Worm (Caenorhabditis elegans) whole organism, young adult: ENCODE measurements around the gene F07G6.8.

Experiments used
- B0261.1 ChIP-seq: sonication (generic microtip); optimal IDR thresholded peaks from 2 replicates; lab custom pipeline; 2016; ENCODE audit warnings: mild to moderate bottlenecking, missing genetic modification characterization, moderate library complexity, missing compliant biosample characterization
- C06A6.2 ChIP-seq: fragments of 200-800 bp; sonication (Bioruptor generic); conservative IDR thresholded peaks from 2 replicates; pipeline ENCODE4 v1.3.6; 2022; ENCODE audit warnings: missing genetic modification characterization, missing compliant biosample characterization
- F10E7.11 ChIP-seq: sonication (generic microtip); optimal IDR thresholded peaks from 2 replicates; lab custom pipeline; 2017; ENCODE audit warnings: mild to moderate bottlenecking, missing genetic modification characterization, moderate library complexity, missing compliant biosample characterization
- F23B12.7 ChIP-seq: sonication (generic microtip); optimal IDR thresholded peaks from 2 replicates; lab custom pipeline; 2017; ENCODE audit warnings: missing genetic modification characterization, mild to moderate bottlenecking, missing compliant biosample characterization, antibody characterized with exemption, moderate library complexity; ENCODE audit not compliant: insufficient read depth
- F49E8.2 ChIP-seq: sonication (generic microtip); optimal IDR thresholded peaks from 3 replicates; lab custom pipeline; 2017; ENCODE audit warnings: missing genetic modification characterization, mild to moderate bottlenecking, missing compliant biosample characterization, antibody characterized with exemption, moderate library complexity; ENCODE audit not compliant: insufficient read depth
- F57A8.1 ChIP-seq: fragments of 200-800 bp; sonication (Bioruptor generic); optimal IDR thresholded peaks from 2 replicates; lab custom pipeline; 2018; ENCODE audit warnings: mild to moderate bottlenecking, missing genetic modification characterization, moderate library complexity, missing compliant biosample characterization
- ZK185.1 ChIP-seq: sonication (generic microtip); optimal IDR thresholded peaks from 2 replicates; lab custom pipeline; 2016; ENCODE audit warnings: mild to moderate bottlenecking, missing genetic modification characterization, missing compliant biosample characterization; ENCODE audit not compliant: poor library complexity, severe bottlenecking
- aptf-3 ChIP-seq: fragments of 200-800 bp; sonication (Bioruptor generic); IDR thresholded peaks from 2 replicates; pipeline ENCODE4 v1.3.6; 2022; ENCODE audit warnings: missing genetic modification characterization, missing compliant biosample characterization
- attf-3 ChIP-seq: fragments of 200-800 bp; sonication (Bioruptor generic); conservative IDR thresholded peaks from 2 replicates; pipeline ENCODE4 v1.3.6; 2022; ENCODE audit warnings: missing genetic modification reagents, missing genetic modification characterization, missing compliant biosample characterization
- attf-5 ChIP-seq: fragments of 200-800 bp; sonication (Bioruptor generic); optimal IDR thresholded peaks from 2 replicates; lab custom pipeline; 2018; ENCODE audit warnings: mild to moderate bottlenecking, missing genetic modification characterization, missing compliant biosample characterization
- ccch-3 ChIP-seq: fragments of 200-800 bp; sonication (Bioruptor generic); optimal IDR thresholded peaks from 2 replicates; lab custom pipeline; 2018; ENCODE audit warnings: mild to moderate bottlenecking, missing genetic modification characterization, missing compliant biosample characterization
- cebp-1 ChIP-seq, 2 experiments: fragments of 200-800 bp in 1 of 2; sonication (Bioruptor generic) in 1 of 2; sonication (generic microtip) in 1 of 2; IDR thresholded peaks in 1 of 2; optimal IDR thresholded peaks in 1 of 2; 2 replicates each; pipeline versions ENCODE4 v1.3.6 to Lab custom; 2017 to 2022; ENCODE audit warnings: missing compliant biosample characterization in 2 of 2, missing genetic modification characterization in 2 of 2, mild to moderate bottlenecking in 1 of 2, missing genetic modification reagents in 1 of 2, moderate library complexity in 1 of 2
- ceh-40 ChIP-seq: fragments of 200-800 bp; sonication (Bioruptor generic); IDR thresholded peaks from 2 replicates; pipeline ENCODE4 v1.3.6; 2022; ENCODE audit warnings: missing genetic modification characterization, missing compliant biosample characterization
- egl-44 ChIP-seq: fragments of 200-800 bp; sonication (Bioruptor generic); IDR thresholded peaks from 2 replicates; pipeline ENCODE4 v1.3.6; 2022; ENCODE audit warnings: missing genetic modification reagents, missing genetic modification characterization, missing compliant biosample characterization
- gei-17 ChIP-seq: fragments of 200-800 bp; sonication (Bioruptor generic); optimal IDR thresholded peaks from 2 replicates; lab custom pipeline; 2018; ENCODE audit warnings: mild to moderate bottlenecking, missing genetic modification characterization, missing compliant biosample characterization
- him-1 ChIP-seq: sonication (generic microtip); optimal IDR thresholded peaks from 2 replicates; lab custom pipeline; 2016; ENCODE audit warnings: missing genotype, missing genetic modification reagents, missing genetic modification characterization, missing compliant biosample characterization
- hmg-1.2 ChIP-seq: fragments of 200-800 bp; sonication (Bioruptor generic); IDR thresholded peaks from 2 replicates; pipeline ENCODE4 v1.3.6; 2022; ENCODE audit warnings: missing genetic modification reagents, missing genetic modification characterization, missing compliant biosample characterization
- let-526 ChIP-seq: fragments of 200-800 bp; sonication (Bioruptor generic); IDR thresholded peaks from 2 replicates; pipeline ENCODE4 v1.3.6; 2022; ENCODE audit warnings: missing genetic modification reagents, missing genetic modification characterization, missing compliant biosample characterization
- lin-26 ChIP-seq: fragments of 200-800 bp; sonication (Bioruptor generic); IDR thresholded peaks from 2 replicates; pipeline ENCODE4 v1.3.6; 2022; ENCODE audit warnings: missing genetic modification reagents, missing genetic modification characterization, missing compliant biosample characterization
- madf-10 ChIP-seq: sonication (generic microtip); optimal IDR thresholded peaks from 2 replicates; lab custom pipeline; 2016; ENCODE audit warnings: mild to moderate bottlenecking, missing genetic modification characterization, missing compliant biosample characterization
- madf-8 ChIP-seq: fragments of 200-800 bp; sonication (Bioruptor generic); conservative IDR thresholded peaks from 2 replicates; pipeline ENCODE4 v1.3.6; 2022; ENCODE audit warnings: missing genetic modification reagents, missing genetic modification characterization, missing compliant biosample characterization
- mcd-1 ChIP-seq: fragments of 200-800 bp; sonication (Bioruptor generic); IDR thresholded peaks from 2 replicates; pipeline ENCODE4 v1.3.6; 2022; ENCODE audit warnings: missing genetic modification reagents, missing genetic modification characterization, missing compliant biosample characterization
- nfya-1 ChIP-seq: sonication (generic microtip); optimal IDR thresholded peaks from 2 replicates; lab custom pipeline; 2017; ENCODE audit warnings: antibody characterized with exemption, missing compliant biosample characterization, missing genetic modification characterization, borderline replicate concordance; ENCODE audit not compliant: insufficient read depth
- nhr-120 ChIP-seq: fragments of 200-800 bp; sonication (Bioruptor generic); IDR thresholded peaks from 2 replicates; pipeline ENCODE4 v1.3.6; 2022; ENCODE audit warnings: missing genetic modification characterization, missing compliant biosample characterization
- pbrm-1 ChIP-seq: fragments of 200-800 bp; sonication (Bioruptor generic); IDR thresholded peaks from 2 replicates; pipeline ENCODE4 v1.3.6; 2022; ENCODE audit warnings: missing genetic modification reagents, missing genetic modification characterization, missing compliant biosample characterization
- rcor-1 ChIP-seq: fragments of 200-800 bp; sonication (Bioruptor generic); IDR thresholded peaks from 2 replicates; pipeline ENCODE4 v1.3.6; 2022; ENCODE audit warnings: missing genetic modification reagents, missing genetic modification characterization, missing compliant biosample characterization
- rpc-1 ChIP-seq, 2 experiments: fragments of 150-350 bp in 1 of 2; sonication (generic microtip) in 1 of 2; optimal IDR thresholded peaks; 2 replicates each; lab custom pipeline; 2014 to 2018; ENCODE audit warnings: missing biosample characterization in 1 of 2, missing genetic modification characterization in 1 of 2, missing genetic modification reagents in 1 of 2, missing genotype in 1 of 2
- snpc-1.1 ChIP-seq: sonication (generic microtip); optimal IDR thresholded peaks from 2 replicates; lab custom pipeline; 2017; ENCODE audit warnings: missing genetic modification characterization, mild to moderate bottlenecking, missing compliant biosample characterization, antibody characterized with exemption, moderate library complexity, missing genotype, missing genetic modification reagents; ENCODE audit not compliant: insufficient read depth
- snpc-4 ChIP-seq, 5 experiments: fragments of 150-350 bp in 1 of 5; sonication (generic microtip) in 4 of 5; optimal IDR thresholded peaks; 2 replicates each; lab custom pipeline; 2014 to 2018; ENCODE audit warnings: missing genetic modification characterization in 5 of 5, missing biosample characterization in 3 of 5, antibody characterized with exemption in 2 of 5, mild to moderate bottlenecking in 2 of 5, missing compliant biosample characterization in 2 of 5, missing genotype in 2 of 5, moderate library complexity in 2 of 5, missing genetic modification reagents in 1 of 5
- tbp1 ChIP-seq: fragments of 200-800 bp; sonication (Bioruptor generic); optimal IDR thresholded peaks from 2 replicates; lab custom pipeline; 2018; ENCODE audit warnings: mild to moderate bottlenecking, missing genetic modification characterization, missing compliant biosample characterization
- tbx-9 ChIP-seq: sonication (generic microtip); optimal IDR thresholded peaks from 2 replicates; lab custom pipeline; 2016; ENCODE audit warnings: borderline replicate concordance, missing genetic modification characterization, inconsistent platforms, missing compliant biosample characterization
- unc-62 ChIP-seq: fragments of 150-350 bp; optimal IDR thresholded peaks from 2 replicates; lab custom pipeline; 2014; ENCODE audit warnings: missing biosample characterization, missing genetic modification reagents, missing genetic modification characterization
- zfh-2 ChIP-seq: fragments of 200-800 bp; sonication (Bioruptor generic); conservative IDR thresholded peaks from 2 replicates; pipeline ENCODE4 v1.3.6; 2022; ENCODE audit warnings: missing genetic modification reagents, missing genetic modification characterization, missing compliant biosample characterization
- ztf-18 ChIP-seq: sonication (generic microtip); optimal IDR thresholded peaks from 2 replicates; lab custom pipeline; 2016; ENCODE audit warnings: missing genotype, mild to moderate bottlenecking, missing genetic modification characterization, missing compliant biosample characterization

The F07G6.8 gene

DNA sequence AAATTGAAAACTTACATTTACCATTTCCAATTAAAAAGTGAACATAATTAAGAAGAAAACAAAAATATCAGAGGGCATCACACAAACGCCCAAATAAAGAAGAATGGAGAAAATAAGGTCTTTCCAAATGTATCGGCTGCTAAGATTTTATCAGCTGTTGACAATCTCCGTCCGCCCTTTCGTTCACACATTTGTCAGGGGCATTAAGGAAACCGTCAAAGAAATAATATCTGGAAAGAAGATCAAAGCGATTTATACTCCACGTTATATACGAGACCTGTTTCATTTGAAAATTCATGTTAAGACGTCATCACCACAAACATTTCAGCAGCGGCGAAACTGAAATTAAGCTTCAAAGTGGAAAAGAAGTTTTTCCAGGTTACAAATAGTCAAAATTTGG, 7.7 kb downstream of the F07G6.8 start, which contains the start of gene fbxa-52:
fbxa-52 (minus strand) TSS at position 101 of the 400 bp plus-strand sequence.
- TF ChIP-seq lin-26 (GFP tag; lab: Robert Waterston, UW) = no peak
- TF ChIP-seq ceh-40 = no peak
- TF ChIP-seq madf-8 (GFP tag; lab: Robert Waterston, UW) = no peak
- TF ChIP-seq pbrm-1 = no peak
- no peak for TF ChIP-seq F10E7.11 (tag; lab: Kevin White, UChicago)
- TF ChIP-seq C06A6.2 (GFP tag; lab: Robert Waterston, UW) = no peak
- TF ChIP-seq hmg-1.2 (GFP tag; lab: Robert Waterston, UW) = no peak
- no peak for TF ChIP-seq him-1
- TF ChIP-seq egl-44 (GFP tag; lab: Robert Waterston, UW) = no peak
- no peak for TF ChIP-seq tbx-9 (tag; lab: Kevin White, UChicago)
- no peak for TF ChIP-seq attf-5 (GFP tag; lab: Kevin White, UChicago)

DNA sequence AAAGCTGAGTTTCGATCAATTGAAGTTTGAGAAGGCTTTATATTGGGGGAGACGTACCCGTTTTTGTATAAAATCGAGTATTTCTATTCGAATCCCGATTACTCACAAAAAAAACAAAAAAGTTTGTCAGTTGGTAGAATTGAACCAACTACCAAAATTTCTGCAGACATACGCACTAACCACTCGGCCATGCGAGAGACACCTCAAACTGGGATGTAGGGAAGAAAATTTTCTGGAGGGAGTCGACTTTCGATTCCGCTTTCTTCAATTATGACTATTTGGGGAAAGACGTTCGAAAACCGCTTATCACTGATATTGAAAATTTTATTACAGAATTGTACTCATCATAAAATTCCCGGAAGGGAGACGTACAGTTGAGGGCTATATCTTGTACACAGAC, 13.0 kb downstream of the F07G6.8 start:
- TF ChIP-seq B0261.1 = peak; percentile 59
- peak; percentile 22 for TF ChIP-seq rpc-1 (optimal IDR thresholded peaks at IDR 0.05; lab: Kevin White, UChicago)
- TF ChIP-seq rpc-1 (tag; optimal IDR thresholded peaks at IDR 0.05; lab: Kevin White, UChicago) = peak; percentile 65
- TF ChIP-seq tbp1 (GFP tag; lab: Kevin White, UChicago) = peak; percentile 81
- TF ChIP-seq lin-26 (GFP tag; lab: Robert Waterston, UW) = peak; percentile 53; the same call in 1 of the 2 replicates

DNA sequence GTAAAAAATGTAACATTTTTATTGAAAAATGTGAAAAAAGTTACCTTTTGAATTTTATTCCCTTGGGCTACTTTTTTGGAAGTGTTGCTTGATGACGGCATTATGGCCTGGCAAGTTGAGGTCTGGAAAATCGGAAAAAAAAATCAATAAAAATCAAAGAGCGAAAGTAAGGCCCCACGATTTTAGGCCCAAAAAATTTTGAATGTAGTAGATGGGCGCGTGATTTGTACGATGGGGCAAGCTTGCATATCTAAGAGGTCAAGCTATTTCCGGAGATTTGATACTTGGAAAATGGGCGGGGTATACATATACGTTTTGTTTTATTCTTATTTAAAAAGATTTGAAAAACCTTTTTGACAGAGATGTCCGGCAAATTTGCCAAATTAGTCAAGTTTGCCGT, 13.7 kb downstream of the F07G6.8 start, which contains the start of gene F07G6.5:
F07G6.5 (minus strand) TSS at position 101 of the 400 bp plus-strand sequence.
- TF ChIP-seq unc-62 (no peak), ccch-3 (GFP tag; lab: Kevin White, UChicago) (no peak), attf-3 (GFP tag; lab: Robert Waterston, UW) (no peak), F49E8.2 (tag; lab: Kevin White, UChicago) (no peak), B0261.1 (no peak), nhr-120 (no peak), mcd-1 (GFP tag; lab: Robert Waterston, UW) (no peak), madf-10 (tag; lab: Kevin White, UChicago) (no peak), ztf-18 (tag; lab: Kevin White, UChicago) (no peak), rcor-1 (GFP tag; lab: Robert Waterston, UW) (no peak)

DNA sequence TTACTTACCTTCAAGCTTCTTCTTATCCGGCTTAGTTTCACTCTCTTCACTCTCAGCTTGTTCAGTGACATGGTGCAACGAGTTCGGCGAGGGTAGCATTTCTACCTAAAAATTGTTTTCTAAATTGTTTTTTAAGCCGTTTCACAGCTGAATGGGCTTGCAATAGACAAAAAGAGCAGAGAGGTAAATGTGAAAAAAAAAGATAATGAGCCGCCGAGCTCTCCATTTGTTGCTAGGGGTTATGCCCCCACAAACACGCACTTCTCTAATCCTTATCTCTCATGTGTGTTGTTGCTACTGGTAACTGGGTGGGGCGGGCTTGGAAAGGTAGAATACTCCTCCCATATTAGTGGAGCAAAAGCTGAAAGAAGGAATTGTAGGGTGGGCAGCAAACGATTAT, 16.4 kb downstream of the F07G6.8 start, which contains the start of gene C36C9.5:
C36C9.5 (minus strand) TSS at position 101 of the 400 bp plus-strand sequence.
- TF ChIP-seq ZK185.1 (tag; lab: Kevin White, UChicago) = no peak
- no peak for TF ChIP-seq nfya-1 (tag; lab: Kevin White, UChicago)
- no peak for TF ChIP-seq F57A8.1
- no peak for TF ChIP-seq snpc-4 (GFP tag; optimal IDR thresholded peaks at IDR 0.05; lab: Kevin White, UChicago)
- no peak for TF ChIP-seq snpc-4 (tag; optimal IDR thresholded peaks at IDR 0.05; lab: Kevin White, UChicago)
- TF ChIP-seq cebp-1 (GFP tag; IDR thresholded peaks at IDR 0.05; lab: Robert Waterston, UW) = no peak
- no peak for TF ChIP-seq cebp-1 (tag; optimal IDR thresholded peaks at IDR 0.05; lab: Kevin White, UChicago)
- no peak for TF ChIP-seq tbx-9 (tag; lab: Kevin White, UChicago)
- no peak for TF ChIP-seq aptf-3 (GFP tag; lab: Robert Waterston, UW)
- TF ChIP-seq let-526 (GFP tag; lab: Robert Waterston, UW) = no peak
- TF ChIP-seq F23B12.7 (tag; lab: Kevin White, UChicago) = no peak
- no peak for TF ChIP-seq snpc-1.1 (tag; lab: Kevin White, UChicago)
- no peak for TF ChIP-seq zfh-2 (GFP tag; lab: Robert Waterston, UW)
- TF ChIP-seq gei-17 (GFP tag; lab: Kevin White, UChicago) = no peak
